Worm (Caenorhabditis elegans) whole organism, L4 larva: ENCODE results near the gene mpz-6.

ENCODE experiments used
- D1046.2 ChIP-seq: fragments of 200-800 bp; sonication (Bioruptor generic); IDR thresholded peaks from 2 replicates; pipeline ENCODE4 v1.3.6; 2022; ENCODE audit warnings: missing genetic modification characterization, missing compliant biosample characterization
- F10B5.3 ChIP-seq: sonication (generic microtip); optimal IDR thresholded peaks from 2 replicates; lab custom pipeline; 2016; ENCODE audit warnings: mild to moderate bottlenecking, missing genetic modification characterization, missing compliant biosample characterization
- ama-1 ChIP-seq: fragments of 150-350 bp; optimal IDR thresholded peaks from 2 replicates; lab custom pipeline; 2014; ENCODE audit warnings: inconsistent platforms, mixed read lengths
- jun-1 ChIP-seq: fragments of 150-350 bp; optimal IDR thresholded peaks from 2 replicates; lab custom pipeline; 2014; ENCODE audit warnings: missing biosample characterization, missing genetic modification reagents, missing genetic modification characterization
- mdt-29 ChIP-seq: fragments of 200-800 bp; sonication (Bioruptor generic); IDR thresholded peaks from 2 replicates; pipeline ENCODE4 v1.3.6; 2022; ENCODE audit warnings: missing genetic modification reagents, missing genetic modification characterization, missing compliant biosample characterization
- snpc-4 ChIP-seq: fragments of 150-350 bp; optimal IDR thresholded peaks from 2 replicates; lab custom pipeline; 2014; ENCODE audit warnings: missing biosample characterization, missing genetic modification characterization
- unc-130 ChIP-seq: sonication (generic microtip); optimal IDR thresholded peaks from 2 replicates; lab custom pipeline; 2016; ENCODE audit warnings: missing genetic modification reagents, missing genetic modification characterization, missing compliant biosample characterization

ce11 chrII:9369394-9369793, 37.5 kb downstream of the mpz-6 start:
- TF ChIP-seq jun-1 (tag; lab: Kevin White, UChicago) (no peak), unc-130 (no peak), F10B5.3 (tag; lab: Kevin White, UChicago) (no peak), D1046.2 (GFP tag; lab: Robert Waterston, UW) (no peak), snpc-4 (tag; lab: Kevin White, UChicago) (no peak), ama-1 (lab: Kevin White, UChicago) (no peak), mdt-29 (GFP tag; lab: Robert Waterston, UW) (no peak)
